Worm (Caenorhabditis elegans) whole organism, L3 larva: ENCODE results near the gene R13H7.2.

Source experiments
- R02D3.7 ChIP-seq: fragments of 150-350 bp; optimal IDR thresholded peaks from 2 replicates; lab custom pipeline; 2014; ENCODE audit warnings: missing biosample characterization, missing genetic modification characterization
- ZK546.5 ChIP-seq: sonication (generic microtip); optimal IDR thresholded peaks from 2 replicates; lab custom pipeline; 2017; ENCODE audit warnings: missing biosample characterization, missing genetic modification characterization
- ceh-16 ChIP-seq: sonication (generic microtip); optimal IDR thresholded peaks from 2 replicates; lab custom pipeline; 2017; ENCODE audit warnings: missing biosample characterization, missing genetic modification characterization
- ceh-28 ChIP-seq: fragments of 150-350 bp; optimal IDR thresholded peaks from 2 replicates; lab custom pipeline; 2014; ENCODE audit warnings: missing biosample characterization, missing genetic modification reagents, missing genetic modification characterization
- ceh-82 ChIP-seq: fragments of 150-350 bp; optimal IDR thresholded peaks from 2 replicates; lab custom pipeline; 2014; ENCODE audit warnings: missing biosample characterization, missing genetic modification characterization
- ceh-9 ChIP-seq: sonication (generic microtip); optimal IDR thresholded peaks from 2 replicates; lab custom pipeline; 2018; ENCODE audit warnings: missing biosample characterization, missing genetic modification characterization
- elt-1 ChIP-seq: fragments of 150-350 bp; optimal IDR thresholded peaks from 2 replicates; lab custom pipeline; 2014; ENCODE audit warnings: missing biosample characterization, missing genetic modification characterization
- elt-2 ChIP-seq: sonication (generic microtip); optimal IDR thresholded peaks from 2 replicates; lab custom pipeline; 2016; ENCODE audit warnings: missing genetic modification reagents, mild to moderate bottlenecking, missing genetic modification characterization, missing compliant biosample characterization
- eor-1 ChIP-seq, 2 experiments: fragments of 150-350 bp; optimal IDR thresholded peaks; 2 replicates each; lab custom pipeline; 2014 to 2018; ENCODE audit warnings: missing biosample characterization in 2 of 2, missing genetic modification characterization in 2 of 2
- fkh-10 ChIP-seq: sonication (generic microtip); optimal IDR thresholded peaks from 2 replicates; lab custom pipeline; 2017; ENCODE audit warnings: missing biosample characterization, missing genetic modification reagents, missing genetic modification characterization
- fkh-2 ChIP-seq: fragments of 150-350 bp; optimal IDR thresholded peaks from 2 replicates; lab custom pipeline; 2014; ENCODE audit warnings: missing biosample characterization, missing genetic modification reagents, missing genetic modification characterization
- fos-1 ChIP-seq: fragments of 150-350 bp; optimal IDR thresholded peaks from 2 replicates; lab custom pipeline; 2014; ENCODE audit warnings: missing biosample characterization, missing genetic modification characterization
- hmg-11 ChIP-seq: sonication (generic microtip); optimal IDR thresholded peaks from 2 replicates; lab custom pipeline; 2016; ENCODE audit warnings: missing genetic modification characterization, missing compliant biosample characterization
- jun-1 ChIP-seq: fragments of 150-350 bp; optimal IDR thresholded peaks from 2 replicates; lab custom pipeline; 2014; ENCODE audit warnings: missing biosample characterization, missing genetic modification reagents, missing genetic modification characterization
- lin-15B ChIP-seq: fragments of 150-350 bp; optimal IDR thresholded peaks from 2 replicates; lab custom pipeline; 2014; ENCODE audit warnings: missing biosample characterization, missing genetic modification characterization
- lin-39 ChIP-seq: fragments of 150-350 bp; optimal IDR thresholded peaks from 2 replicates; lab custom pipeline; 2018; ENCODE audit warnings: missing biosample characterization, missing genetic modification reagents, missing genetic modification characterization
- mdl-1 ChIP-seq: fragments of 150-350 bp; optimal IDR thresholded peaks from 2 replicates; lab custom pipeline; 2014; ENCODE audit warnings: missing biosample characterization, missing genetic modification characterization
- mml-1 ChIP-seq: fragments of 150-350 bp; sonication (generic microtip); optimal IDR thresholded peaks from 3 replicates; lab custom pipeline; 2014; ENCODE audit warnings: missing biosample characterization, missing genetic modification characterization
- nhr-11 ChIP-seq: fragments of 150-350 bp; optimal IDR thresholded peaks from 2 replicates; lab custom pipeline; 2014; ENCODE audit warnings: missing biosample characterization, missing genetic modification characterization
- nhr-12 ChIP-seq: fragments of 150-350 bp; optimal IDR thresholded peaks from 2 replicates; lab custom pipeline; 2014; ENCODE audit warnings: missing biosample characterization, missing genetic modification characterization
- nhr-23 ChIP-seq: fragments of 150-350 bp; optimal IDR thresholded peaks from 2 replicates; lab custom pipeline; 2014; ENCODE audit warnings: missing biosample characterization, missing genetic modification reagents, missing genetic modification characterization
- nhr-237 ChIP-seq: fragments of 150-350 bp; optimal IDR thresholded peaks from 2 replicates; lab custom pipeline; 2014; ENCODE audit warnings: missing biosample characterization, missing genetic modification characterization
- nhr-28 ChIP-seq: fragments of 150-350 bp; optimal IDR thresholded peaks from 2 replicates; lab custom pipeline; 2014; ENCODE audit warnings: missing biosample characterization, missing genetic modification characterization
- nhr-43 ChIP-seq: sonication (generic microtip); optimal IDR thresholded peaks from 2 replicates; lab custom pipeline; 2016; ENCODE audit warnings: mild to moderate bottlenecking, missing genetic modification characterization, missing compliant biosample characterization; ENCODE audit not compliant: poor library complexity, severe bottlenecking
- nhr-67 ChIP-seq: fragments of 150-350 bp; optimal IDR thresholded peaks from 2 replicates; lab custom pipeline; 2014; ENCODE audit warnings: missing biosample characterization, missing genetic modification characterization
- nhr-76 ChIP-seq: fragments of 150-350 bp; sonication (generic microtip); optimal IDR thresholded peaks from 5 replicates; lab custom pipeline; 2014; ENCODE audit warnings: missing biosample characterization, missing genetic modification characterization
- nhr-77 ChIP-seq: fragments of 150-350 bp; optimal IDR thresholded peaks from 2 replicates; lab custom pipeline; 2014; ENCODE audit warnings: missing biosample characterization, missing genetic modification characterization
- pha-4 ChIP-seq: fragments of 150-350 bp; optimal IDR thresholded peaks from 2 replicates; lab custom pipeline; 2014; ENCODE audit warnings: missing biosample characterization, missing genetic modification reagents, missing genetic modification characterization
- pqm-1 ChIP-seq: fragments of 150-350 bp; optimal IDR thresholded peaks from 2 replicates; lab custom pipeline; 2017; ENCODE audit warnings: missing biosample characterization, missing genetic modification characterization, inconsistent platforms
- sea-2 ChIP-seq: fragments of 150-350 bp; sonication (generic microtip); optimal IDR thresholded peaks from 4 replicates; lab custom pipeline; 2014; ENCODE audit warnings: missing biosample characterization, missing genetic modification reagents, missing genetic modification characterization
- skn-1 ChIP-seq: fragments of 150-350 bp; optimal IDR thresholded peaks from 2 replicates; lab custom pipeline; 2014; ENCODE audit warnings: missing biosample characterization, missing genetic modification characterization
- tbx-2 ChIP-seq: sonication (generic microtip); optimal IDR thresholded peaks from 2 replicates; lab custom pipeline; 2016; ENCODE audit warnings: mild to moderate bottlenecking, missing genetic modification characterization, missing compliant biosample characterization
- unc-39 ChIP-seq: sonication (generic microtip); optimal IDR thresholded peaks from 4 replicates; lab custom pipeline; 2017; ENCODE audit warnings: missing biosample characterization, missing genetic modification characterization
- unc-62 ChIP-seq: fragments of 150-350 bp; sonication (generic microtip); optimal IDR thresholded peaks from 4 replicates; lab custom pipeline; 2014; ENCODE audit warnings: missing biosample characterization, missing genetic modification reagents, missing genetic modification characterization
- zag-1 ChIP-seq: fragments of 150-350 bp; optimal IDR thresholded peaks from 2 replicates; lab custom pipeline; 2014; ENCODE audit warnings: missing biosample characterization, missing genetic modification characterization
- ztf-11 ChIP-seq: fragments of 150-350 bp; optimal IDR thresholded peaks from 2 replicates; lab custom pipeline; 2014; ENCODE audit warnings: missing biosample characterization, missing genetic modification characterization
- ztf-4 ChIP-seq: fragments of 150-350 bp; optimal IDR thresholded peaks from 2 replicates; lab custom pipeline; 2014; ENCODE audit warnings: missing biosample characterization, missing genetic modification characterization

R13H7.2 gene

DNA sequence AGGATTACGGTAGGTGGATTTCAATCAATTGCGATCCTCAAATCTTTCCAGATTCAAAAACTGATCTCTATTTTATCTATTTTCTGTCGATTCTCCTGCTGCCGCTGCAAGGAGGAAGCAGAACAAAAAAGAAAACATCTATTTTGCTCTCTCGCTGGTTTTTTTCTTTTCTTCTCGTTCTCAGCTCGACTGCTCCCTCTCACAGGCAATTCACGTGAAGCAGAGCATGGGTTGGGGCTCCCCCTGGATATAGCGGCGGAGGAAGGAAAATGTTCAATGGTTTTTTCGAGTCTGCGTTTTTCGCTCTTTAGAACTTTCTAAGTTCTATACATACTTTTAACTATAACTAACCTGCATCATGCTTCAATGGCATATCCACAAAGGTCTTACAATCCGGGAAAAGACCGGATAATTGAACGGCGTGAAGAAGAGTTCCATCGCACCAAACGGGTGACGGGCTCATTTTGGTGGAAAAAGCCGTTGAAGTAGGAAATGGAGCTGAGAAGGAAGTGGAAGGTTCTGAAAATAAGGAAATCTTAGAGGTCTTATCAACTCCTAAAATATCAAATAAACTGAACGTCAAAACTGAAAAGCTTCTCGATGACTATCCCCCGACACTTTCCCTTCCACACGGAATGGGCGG, 19.9 kb upstream of the R13H7.2 start (continued):
- TF ChIP-seq ztf-4 (tag; lab: Kevin White, UChicago) (no peak), nhr-11 (tag; lab: Kevin White, UChicago) (peak; percentile 62), tbx-2 (tag; lab: Kevin White, UChicago) (no peak), nhr-76 (tag; lab: Kevin White, UChicago) (no peak)

- TF ChIP-seq ZK546.5 (tag; lab: Kevin White, UChicago) = no peak
Observed at ce11 chrIV:6872958-6873357, 13.8 kb upstream of the R13H7.2 start, which contains the start of gene srx-19. Gene srx-19 (plus strand): TSS chrIV:6873258.

DNA sequence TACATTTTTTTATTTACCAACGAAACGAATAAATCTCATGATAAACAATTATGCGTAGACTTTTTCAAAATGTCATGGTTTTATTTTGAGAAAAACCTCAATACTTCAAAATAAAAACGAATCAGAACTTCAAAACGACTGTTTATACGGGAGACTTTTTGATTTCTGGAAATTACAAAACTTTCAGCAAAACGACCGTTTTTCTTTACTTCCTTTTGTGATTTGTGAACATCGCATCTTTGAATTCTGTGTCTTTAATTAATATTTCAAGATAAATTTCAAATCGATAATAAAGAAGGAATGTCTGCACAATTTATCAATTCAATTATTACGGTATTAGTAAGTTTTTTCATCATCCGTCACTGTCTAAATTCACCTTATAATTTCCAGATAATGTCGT, 8.6 kb upstream of the R13H7.2 start, which contains the start of gene srx-20:
TSS of gene srx-20 (plus strand) at position 301 of the 400 bp plus-strand sequence.
- TF ChIP-seq nhr-77 (tag; lab: Kevin White, UChicago) = no peak
- TF ChIP-seq, all 47 proteins: peak for 0

DNA sequence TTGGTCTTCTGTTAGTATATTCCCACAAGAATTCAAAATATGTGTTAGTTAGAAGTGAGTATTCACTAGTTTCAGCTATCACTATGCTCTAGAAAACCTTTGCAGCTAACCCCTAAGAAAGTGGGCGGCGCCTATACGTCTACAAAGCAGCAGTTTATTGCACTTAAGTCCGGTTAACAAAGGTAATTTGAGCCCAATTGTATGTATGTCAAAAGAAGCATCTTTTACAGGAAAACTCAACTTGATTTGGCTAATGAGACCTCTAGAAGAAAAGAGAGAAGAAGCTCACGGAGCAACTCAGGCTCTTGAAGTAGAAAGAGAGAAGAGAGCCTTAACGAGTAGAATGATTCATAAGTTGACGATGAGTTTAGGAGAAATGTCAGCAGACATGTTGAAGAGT, 6.4 kb downstream of the R13H7.2 start:
- TF ChIP-seq ZK546.5 (tag; lab: Kevin White, UChicago) (no peak), nhr-28 (tag; lab: Kevin White, UChicago) (no peak), nhr-11 (tag; lab: Kevin White, UChicago) (no peak), lin-39 (no peak), unc-39 (tag; lab: Kevin White, UChicago) (no peak), R02D3.7 (tag; lab: Kevin White, UChicago) (no peak), fkh-2 (tag; lab: Kevin White, UChicago) (no peak), skn-1 (tag; lab: Kevin White, UChicago) (no peak), nhr-23 (no peak), nhr-43 (tag; lab: Kevin White, UChicago) (no peak), nhr-12 (tag; lab: Kevin White, UChicago) (no peak), ceh-82 (tag; lab: Kevin White, UChicago) (no peak)
- TF ChIP-seq, all 47 proteins: peak for 0

DNA sequence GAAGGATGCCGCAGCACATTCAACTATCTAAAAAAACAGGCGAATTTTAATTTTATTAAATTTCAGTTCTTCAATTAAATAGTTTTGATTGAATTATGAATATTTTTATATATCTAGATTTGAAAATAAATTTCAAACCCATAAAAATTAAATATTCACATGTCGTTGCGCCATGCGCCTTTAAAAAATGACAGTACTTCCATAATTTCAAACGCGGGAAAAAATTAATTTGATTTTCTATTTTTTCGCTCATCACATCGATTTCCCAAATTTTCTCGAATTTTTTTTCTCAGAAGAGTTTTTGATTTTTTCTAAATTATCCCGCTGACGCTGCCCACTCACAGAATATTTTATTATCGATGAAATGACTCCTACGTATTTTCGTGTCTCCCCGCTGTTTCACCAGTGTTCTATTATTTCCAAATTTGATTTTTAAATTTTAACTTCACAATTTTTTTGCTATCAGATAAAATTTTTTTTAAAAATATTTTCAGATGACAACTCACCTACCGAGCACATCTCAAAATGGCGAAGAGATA, 16.6 kb downstream of the R13H7.2 start, which contains the start of gene lip-1:
TSS of gene lip-1 (plus strand) at position 489 of the 539 bp plus-strand sequence.
- TF ChIP-seq mml-1 (tag; lab: Kevin White, UChicago) (no peak), ceh-16 (no peak), nhr-237 (tag; lab: Kevin White, UChicago) (no peak), eor-1 (tag; optimal IDR thresholded peaks at IDR 0.05; lab: Kevin White, UChicago) (no peak), ztf-11 (tag; lab: Kevin White, UChicago) (no peak)

DNA sequence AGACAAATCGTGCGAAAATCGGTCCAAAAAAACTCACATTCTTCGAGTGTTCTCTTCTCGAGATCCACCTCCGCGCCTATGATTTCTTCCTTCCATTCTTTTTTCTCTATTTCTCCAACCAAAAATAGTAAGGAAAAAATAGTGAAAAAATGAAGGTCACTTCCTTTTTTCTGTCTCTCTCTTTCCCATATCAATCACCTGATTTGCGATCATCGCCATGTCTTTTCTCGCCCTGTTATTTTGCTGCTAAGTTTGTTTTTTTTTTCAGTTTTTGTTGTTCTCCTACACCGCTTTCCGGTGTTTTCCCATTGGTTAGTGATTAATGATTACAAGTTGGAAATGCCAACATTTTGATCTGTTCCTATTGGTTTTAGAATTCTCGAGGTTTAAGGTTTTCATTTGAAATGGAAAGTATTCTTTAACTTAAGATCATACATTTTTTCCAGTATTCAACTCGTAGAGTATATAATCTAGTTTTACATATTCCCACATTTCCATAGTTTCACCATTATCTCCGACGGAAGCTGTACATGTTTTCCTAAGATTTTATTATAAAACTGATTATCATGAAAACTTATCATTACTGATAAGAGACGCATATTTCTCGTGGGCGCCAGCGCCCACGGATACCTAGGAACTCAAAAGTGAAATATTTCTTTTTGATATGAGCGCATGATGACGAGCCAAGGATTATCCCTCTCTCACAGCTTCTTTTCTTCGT, 17.4 kb downstream of the R13H7.2 start:
- peak; percentile 68 for TF ChIP-seq elt-2 (tag; lab: Kevin White, UChicago)
- no peak for TF ChIP-seq unc-39 (tag; lab: Kevin White, UChicago)
- TF ChIP-seq, all 47 proteins: peak for 1

DNA sequence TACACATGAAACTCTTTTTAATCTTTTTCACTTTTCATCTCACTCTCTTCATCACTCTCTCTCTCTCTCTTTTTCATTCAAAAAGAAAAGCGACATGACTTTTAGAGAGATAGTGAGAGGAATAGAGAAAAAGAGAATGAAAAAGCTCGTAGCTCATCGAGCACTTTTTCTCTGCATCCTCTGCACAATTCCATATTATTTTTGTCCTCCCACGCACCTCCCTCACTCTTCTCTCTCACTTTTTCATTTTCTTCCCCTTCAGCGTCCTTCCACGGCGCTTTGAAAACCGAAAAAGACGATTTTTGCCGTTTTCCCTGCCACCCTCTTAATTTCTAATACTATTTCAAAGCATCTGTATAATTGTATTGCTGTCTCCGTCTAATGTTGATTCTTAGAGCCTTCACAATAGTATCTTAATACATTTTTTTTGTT, 20.1 kb downstream of the R13H7.2 start:
- TF ChIP-seq fos-1 (tag; lab: Kevin White, UChicago) (no peak), ztf-4 (tag; lab: Kevin White, UChicago) (no peak), pqm-1 (tag; lab: Kevin White, UChicago) (peak; percentile 90), lin-39 (peak; percentile 43), nhr-11 (tag; lab: Kevin White, UChicago) (peak; percentile 65), pha-4 (tag; lab: Kevin White, UChicago) (peak; percentile 83), tbx-2 (tag; lab: Kevin White, UChicago) (peak; percentile 53), skn-1 (tag; lab: Kevin White, UChicago) (peak; percentile 74), R02D3.7 (tag; lab: Kevin White, UChicago) (peak; percentile 45), eor-1 (tag; optimal IDR thresholded peaks at IDR 0.05; lab: Kevin White, UChicago) (peak in 1 of 2 experiments; percentile 43), fkh-2 (tag; lab: Kevin White, UChicago) (no peak), elt-1 (tag; lab: Kevin White, UChicago) (peak; percentile 33), unc-62 (GFP tag; lab: Kevin White, UChicago) (peak; percentile 69), nhr-67 (tag; lab: Kevin White, UChicago) (no peak), sea-2 (GFP tag; lab: Kevin White, UChicago) (no peak), mml-1 (tag; lab: Kevin White, UChicago) (no peak), lin-15B (tag; lab: Kevin White, UChicago) (peak; percentile 61), nhr-77 (tag; lab: Kevin White, UChicago) (peak; percentile 44), hmg-11 (peak; percentile 91), jun-1 (tag; lab: Kevin White, UChicago) (peak; percentile 77), mdl-1 (tag; lab: Kevin White, UChicago) (peak; percentile 43), ceh-9 (no peak), zag-1 (tag; lab: Kevin White, UChicago) (peak; percentile 12), ceh-28 (tag; lab: Kevin White, UChicago) (peak; percentile 55), fkh-10 (GFP tag; lab: Kevin White, UChicago) (peak; percentile 73)
